Fruit fly (Drosophila melanogaster) whole organism, wandering third instar larva: Measurements from ENCODE around the gene ec.

Experiments
- Abd-B ChIP-seq: fragments of >200 bp; optimal IDR thresholded peaks from 2 replicates; lab custom pipeline; 2017; ENCODE audit warnings: missing biosample characterization, missing genetic modification characterization
- CG32264 ChIP-seq: fragments of 200-800 bp; sonication (Bioruptor generic); optimal IDR thresholded peaks from 2 replicates; lab custom pipeline; 2016; ENCODE audit warnings: missing biosample characterization, missing genetic modification characterization
- CG9705 ChIP-seq: fragments of 200-800 bp; sonication (Bioruptor generic); optimal IDR thresholded peaks from 2 replicates; lab custom pipeline; 2018; ENCODE audit warnings: missing biosample characterization, mild to moderate bottlenecking, missing genetic modification characterization
- CrebA ChIP-seq: fragments of 200-800 bp; sonication (Bioruptor generic); optimal IDR thresholded peaks from 2 replicates; lab custom pipeline; 2016; ENCODE audit warnings: missing biosample characterization, mild to moderate bottlenecking, missing genetic modification characterization, borderline replicate concordance
- Dfd ChIP-seq: fragments of >200 bp; optimal IDR thresholded peaks from 2 replicates; lab custom pipeline; 2017; ENCODE audit warnings: missing biosample characterization, missing genetic modification characterization
- Dif ChIP-seq: fragments of 200-275, 200-300 bp; sonication (Bioruptor generic); optimal IDR thresholded peaks from 2 replicates; lab custom pipeline; 2018; ENCODE audit warnings: missing biosample characterization, missing genetic modification characterization; ENCODE audit not compliant: partially characterized antibody
- GATAd ChIP-seq: sonication (Bioruptor generic); optimal IDR thresholded peaks from 2 replicates; lab custom pipeline; 2016; ENCODE audit warnings: missing biosample characterization, missing genetic modification characterization
- HLH106 ChIP-seq: fragments of 200-800 bp; optimal IDR thresholded peaks from 3 replicates; lab custom pipeline; 2019; ENCODE audit warnings: missing biosample characterization, mild to moderate bottlenecking, missing genetic modification characterization, moderate library complexity
- Hnf4 ChIP-seq: fragments of 200-800 bp; sonication (Bioruptor generic); optimal IDR thresholded peaks from 2 replicates; lab custom pipeline; 2016; ENCODE audit warnings: missing biosample characterization, mild to moderate bottlenecking, missing genetic modification characterization
- Hr78 ChIP-seq: fragments of >200 bp; optimal IDR thresholded peaks from 2 replicates; lab custom pipeline; 2017; ENCODE audit warnings: missing biosample characterization, missing genetic modification characterization
- Hr83 ChIP-seq: fragments of 200-300 bp; sonication (Bioruptor generic); optimal IDR thresholded peaks from 2 replicates; lab custom pipeline; 2016; ENCODE audit warnings: missing biosample characterization, mild to moderate bottlenecking, missing genetic modification characterization, moderate library complexity; ENCODE audit not compliant: poor library complexity, severe bottlenecking
- Jra ChIP-seq: sonication (Bioruptor generic); optimal IDR thresholded peaks from 2 replicates; lab custom pipeline; 2016; ENCODE audit warnings: missing biosample characterization, missing genetic modification characterization
- Mio ChIP-seq: sonication (Bioruptor generic); optimal IDR thresholded peaks from 2 replicates; lab custom pipeline; 2016; ENCODE audit warnings: missing biosample characterization, missing genetic modification characterization
- Myc ChIP-seq: fragments of >200 bp; optimal IDR thresholded peaks from 2 replicates; lab custom pipeline; 2017
- N ChIP-seq: fragments of >200 bp; optimal IDR thresholded peaks from 2 replicates; lab custom pipeline; 2018; ENCODE audit warnings: missing biosample characterization, missing external identifiers, missing genetic modification characterization
- OdsH ChIP-seq: fragments of 200-800 bp; sonication (Bioruptor generic); optimal IDR thresholded peaks from 2 replicates; lab custom pipeline; 2016; ENCODE audit warnings: missing biosample characterization, mild to moderate bottlenecking, missing genetic modification characterization
- Rel ChIP-seq, 2 experiments: fragments of 200-800 bp; sonication (Bioruptor generic) in 1 of 2; optimal IDR thresholded peaks; 2 replicates in 1 of 2; 3 replicates in 1 of 2; lab custom pipeline; 2016 to 2019; ENCODE audit warnings: mild to moderate bottlenecking in 2 of 2, missing biosample characterization in 2 of 2, missing genetic modification characterization in 2 of 2, moderate library complexity in 1 of 2
- Sp1 ChIP-seq: fragments of 200-800 bp; sonication (Bioruptor generic); optimal IDR thresholded peaks from 3 replicates; lab custom pipeline; 2019; ENCODE audit warnings: missing biosample characterization, mild to moderate bottlenecking, missing genetic modification characterization, moderate library complexity
- Vsx2 ChIP-seq: fragments of 200-300, 225-300 bp; sonication (Bioruptor generic); optimal IDR thresholded peaks from 2 replicates; lab custom pipeline; 2018; ENCODE audit warnings: missing biosample characterization, missing genetic modification characterization; ENCODE audit not compliant: partially characterized antibody
- br ChIP-seq: fragments of 200-800 bp; sonication (Bioruptor generic); optimal IDR thresholded peaks from 2 replicates; lab custom pipeline; 2016; ENCODE audit warnings: missing biosample characterization, missing genetic modification characterization
- brk ChIP-seq: fragments of 200-800 bp; sonication (Bioruptor generic); optimal IDR thresholded peaks from 2 replicates; lab custom pipeline; 2016; ENCODE audit warnings: missing biosample characterization, mild to moderate bottlenecking, missing genetic modification characterization
- dl ChIP-seq, 2 experiments: fragments of 175-275, 200-275 bp in 1 of 2; fragments of 200-275 bp in 1 of 2; sonication (Bioruptor generic); optimal IDR thresholded peaks; lab custom pipeline; 2018; ENCODE audit warnings: mild to moderate bottlenecking in 2 of 2, missing biosample characterization in 2 of 2, missing genetic modification characterization in 2 of 2, moderate library complexity in 2 of 2; ENCODE audit not compliant: partially characterized antibody in 2 of 2, insufficient read depth in 1 of 2
- dmrt93B ChIP-seq: fragments of 200-800 bp; sonication (Bioruptor generic); optimal IDR thresholded peaks from 2 replicates; lab custom pipeline; 2018; ENCODE audit warnings: missing biosample characterization, mild to moderate bottlenecking, missing genetic modification characterization
- dsf ChIP-seq: sonication (Bioruptor generic); optimal IDR thresholded peaks from 2 replicates; lab custom pipeline; 2016; ENCODE audit warnings: missing biosample characterization, missing genetic modification characterization, borderline replicate concordance
- ey ChIP-seq: fragments of 200-800 bp; sonication (Bioruptor generic); optimal IDR thresholded peaks from 2 replicates; lab custom pipeline; 2016; ENCODE audit warnings: missing biosample characterization, missing genetic modification characterization
- foxo ChIP-seq, 2 experiments: fragments of 200-800 bp; sonication (Bioruptor generic); optimal IDR thresholded peaks; 2 replicates in 1 of 2; 3 replicates in 1 of 2; lab custom pipeline; 2016 to 2017; ENCODE audit warnings: missing biosample characterization in 2 of 2, missing genetic modification characterization in 2 of 2
- fru ChIP-seq: fragments of 200-800 bp; sonication (Bioruptor generic); optimal IDR thresholded peaks from 3 replicates; lab custom pipeline; 2016; ENCODE audit warnings: missing biosample characterization, mild to moderate bottlenecking, missing genetic modification characterization
- h ChIP-seq: fragments of 200-800 bp; sonication (Bioruptor generic); optimal IDR thresholded peaks from 3 replicates; lab custom pipeline; 2016; ENCODE audit warnings: missing biosample characterization, mild to moderate bottlenecking, missing genetic modification characterization
- jim ChIP-seq: fragments of 175-275, 200-325 bp; sonication (Bioruptor generic); optimal IDR thresholded peaks from 2 replicates; lab custom pipeline; 2016; ENCODE audit warnings: missing biosample characterization, mild to moderate bottlenecking, missing genetic modification characterization
- lola ChIP-seq: fragments of >200 bp; optimal IDR thresholded peaks from 2 replicates; lab custom pipeline; 2017; ENCODE audit warnings: missing biosample characterization, missing genetic modification characterization
- pan ChIP-seq: fragments of >200 bp; optimal IDR thresholded peaks from 2 replicates; lab custom pipeline; 2017
- psq ChIP-seq: fragments of 200-800 bp; sonication (Bioruptor generic); optimal IDR thresholded peaks from 3 replicates; lab custom pipeline; 2017; ENCODE audit warnings: missing biosample characterization, mild to moderate bottlenecking, missing genetic modification characterization, moderate library complexity
- rgr ChIP-seq: fragments of 200-800 bp; sonication (Bioruptor generic); optimal IDR thresholded peaks from 3 replicates; lab custom pipeline; 2016; ENCODE audit warnings: missing biosample characterization, mild to moderate bottlenecking, missing genetic modification characterization
- sage ChIP-seq: fragments of 200-800 bp; sonication (Bioruptor generic); optimal IDR thresholded peaks from 2 replicates; lab custom pipeline; 2016; ENCODE audit warnings: missing biosample characterization, mild to moderate bottlenecking, missing genetic modification characterization
- sv ChIP-seq: fragments of 200-800 bp; sonication (Bioruptor generic); optimal IDR thresholded peaks from 3 replicates; lab custom pipeline; 2016; ENCODE audit warnings: missing biosample characterization, missing genetic modification characterization
- tai ChIP-seq: sonication (Bioruptor generic); optimal IDR thresholded peaks from 2 replicates; lab custom pipeline; 2016; ENCODE audit warnings: missing biosample characterization, missing genetic modification characterization
- usp ChIP-seq: fragments of >200 bp; optimal IDR thresholded peaks from 2 replicates; lab custom pipeline; 2017; ENCODE audit warnings: missing biosample characterization, missing genetic modification characterization
- woc ChIP-seq: sonication (Bioruptor generic); optimal IDR thresholded peaks from 2 replicates; lab custom pipeline; 2016; ENCODE audit warnings: missing biosample characterization, mild to moderate bottlenecking, missing genetic modification characterization

The ec gene

DNA sequence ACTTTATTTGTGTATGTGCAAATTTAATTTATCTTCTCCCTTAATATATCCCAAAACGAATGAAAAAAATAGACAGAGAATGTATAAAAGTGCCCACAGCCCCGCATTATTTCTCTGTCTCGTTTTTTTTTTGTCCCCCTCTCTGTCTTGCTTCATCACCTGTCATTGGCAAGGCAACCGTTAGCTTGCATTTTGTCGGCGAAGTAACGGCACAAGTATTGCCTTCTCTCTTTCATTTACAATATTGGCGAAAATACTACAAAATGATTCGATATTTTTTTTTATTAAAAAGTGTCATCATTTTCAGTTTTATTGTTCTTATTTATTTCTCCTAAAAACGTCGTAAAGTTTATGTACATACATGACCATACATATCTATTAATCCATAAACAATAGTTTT lies 36.4 kb upstream of the ec start:
- TF ChIP-seq dmrt93B (GFP tag; lab: Kevin White, UChicago) (no peak), CrebA (GFP tag; lab: Kevin White, UChicago) (no peak), brk (no peak), dsf (GFP tag; lab: Kevin White, UChicago) (no peak), Mio (GFP tag; lab: Kevin White, UChicago) (no peak), CG32264 (GFP tag; lab: Kevin White, UChicago) (no peak), Rel (GFP tag; optimal IDR thresholded peaks at IDR 0.05; lab: Kevin White, UChicago) (no peak), Rel (tag; optimal IDR thresholded peaks at IDR 0.05; lab: Kevin White, UChicago) (no peak)
- TF ChIP-seq, all 38 proteins: peak for 0

DNA sequence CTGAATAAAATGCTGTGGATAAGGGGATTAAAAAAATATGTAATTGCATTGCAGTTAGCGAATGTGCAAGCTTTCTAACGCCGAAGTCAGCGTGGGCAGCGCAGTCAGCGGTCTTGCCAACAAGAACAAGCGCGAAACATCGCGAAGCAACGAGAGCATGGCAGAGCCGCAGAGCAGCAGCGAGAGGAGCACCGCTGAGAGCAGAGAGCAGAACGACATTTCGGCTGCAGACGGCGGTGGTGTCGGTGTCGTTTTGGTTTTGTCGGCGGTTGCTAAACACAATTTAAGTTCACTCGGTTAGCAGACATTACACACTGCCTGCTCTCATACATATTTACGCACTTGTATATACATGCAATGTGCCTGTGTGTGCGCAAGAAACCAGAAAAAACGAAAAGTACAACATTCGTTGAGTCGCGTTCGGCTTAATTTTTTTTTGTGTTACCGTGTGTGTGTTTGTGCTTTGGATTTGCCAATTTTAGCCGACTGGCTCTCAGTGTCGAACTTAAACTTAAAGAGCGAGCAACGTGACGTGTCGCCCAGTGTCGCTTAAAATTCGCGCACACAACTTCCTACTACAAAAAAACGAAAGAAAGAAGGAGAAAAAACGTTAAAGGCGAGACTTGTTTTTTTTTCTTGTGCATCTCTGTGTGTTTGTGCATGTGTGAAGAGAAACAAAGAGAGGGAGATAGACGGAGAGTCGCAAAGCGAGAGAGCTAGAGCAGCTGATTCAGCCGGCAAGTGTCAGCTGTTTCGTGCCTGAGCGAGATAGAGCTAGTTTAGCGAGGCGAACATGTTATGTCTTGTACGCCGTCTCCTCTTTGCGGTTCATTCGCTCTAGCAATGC lies 35.5 kb upstream of the ec start:
- TF ChIP-seq N (GFP tag; lab: Kevin White, UChicago) (no peak), fru (GFP tag; lab: Kevin White, UChicago) (peak; percentile 26), Dfd (GFP tag; lab: Kevin White, UChicago) (no peak), tai (GFP tag; lab: Kevin White, UChicago) (no peak), Dif (peak; percentile 92), GATAd (GFP tag; lab: Kevin White, UChicago) (no peak), Rel (GFP tag; optimal IDR thresholded peaks at IDR 0.05; lab: Kevin White, UChicago) (peak; percentile 9), Rel (tag; optimal IDR thresholded peaks at IDR 0.05; lab: Kevin White, UChicago) (peak; percentile 59), psq (GFP tag; lab: Kevin White, UChicago) (peak; percentile 82), dmrt93B (GFP tag; lab: Kevin White, UChicago) (no peak), CG9705 (GFP tag; lab: Kevin White, UChicago) (peak; percentile 37), dl (GFP tag; optimal IDR thresholded peaks at IDR 0.05; lab: Kevin White, UChicago; ENCODE audit: insufficient read depth in 1 of 2, partially characterized antibody in 2 of 2) (peak; percentile 91 to 94), Hr78 (GFP tag; lab: Kevin White, UChicago) (no peak), OdsH (GFP tag; lab: Kevin White, UChicago) (peak; percentile 38), CrebA (GFP tag; lab: Kevin White, UChicago) (peak; percentile 95), woc (GFP tag; lab: Kevin White, UChicago) (peak; percentile 39), Jra (GFP tag; lab: Kevin White, UChicago) (peak; percentile 13), ey (GFP tag; lab: Kevin White, UChicago) (no peak), Hr83 (GFP tag; lab: Kevin White, UChicago) (peak; percentile 39), CG32264 (GFP tag; lab: Kevin White, UChicago) (no peak), dsf (GFP tag; lab: Kevin White, UChicago) (no peak), Vsx2 (peak; percentile 74), HLH106 (tag; lab: Kevin White, UChicago) (peak; percentile 12), brk (peak; percentile 7), lola (GFP tag; lab: Kevin White, UChicago) (no peak), br (peak; percentile 59), sv (GFP tag; lab: Kevin White, UChicago) (no peak), rgr (peak; percentile 17), Sp1 (GFP tag; lab: Kevin White, UChicago) (peak; percentile 85), pan (no peak), Myc (lab: Kevin White, UChicago) (no peak), Abd-B (GFP tag; lab: Kevin White, UChicago) (no peak), h (GFP tag; lab: Kevin White, UChicago) (peak; percentile 25), usp (no peak), Mio (GFP tag; lab: Kevin White, UChicago) (no peak), sage (peak; percentile 25), foxo (GFP tag; optimal IDR thresholded peaks at IDR 0.05; lab: Kevin White, UChicago) (no peak), jim (GFP tag; lab: Kevin White, UChicago) (peak; percentile 7), Hnf4 (GFP tag; lab: Kevin White, UChicago) (peak; percentile 41)
